Worm (Caenorhabditis elegans) whole organism, L4 larva: Measurements from ENCODE around the gene smc-6.

ENCODE experiments used
- aly-2 ChIP-seq: sonication (generic microtip); optimal IDR thresholded peaks from 2 replicates; lab custom pipeline; 2018; ENCODE audit warnings: missing biosample characterization, missing genetic modification characterization
- nhr-11 ChIP-seq: fragments of 150-350 bp; optimal IDR thresholded peaks from 2 replicates; lab custom pipeline; 2014; ENCODE audit warnings: missing biosample characterization, missing genetic modification characterization
- unc-62 ChIP-seq, 3 experiments: fragments of 150-350 bp in 1 of 3; sonication (generic microtip); optimal IDR thresholded peaks in 2 of 3; peaks in 1 of 3; 1 replicate in 1 of 3; 2 replicates in 2 of 3; lab custom pipeline; 2014 to 2017; ENCODE audit warnings: missing biosample characterization in 3 of 3, missing genetic modification characterization in 3 of 3, missing genetic modification reagents in 3 of 3, missing genotype in 1 of 3

ce11 chrII:11622605-11623004 lies 44.1 kb downstream of the smc-6 start:
- no peak for TF ChIP-seq aly-2 (tag; lab: Kevin White, UChicago)
- peak in 1 of 2 experiments; percentile 91 for TF ChIP-seq unc-62 (GFP tag; optimal IDR thresholded peaks at IDR 0.05 in 1 of 2; lab: Kevin White, UChicago)
- TF ChIP-seq unc-62 (tag; optimal IDR thresholded peaks at IDR 0.05; lab: Kevin White, UChicago) = no peak
- TF ChIP-seq nhr-11 (tag; lab: Kevin White, UChicago) = no peak
